Worm (Caenorhabditis elegans) whole organism, mixed stage, embryonic: ENCODE data around the gene Y43F8B.12.

Experiments
- bed-3 ChIP-seq: fragments of 200-800 bp; sonication (Bioruptor generic); optimal IDR thresholded peaks from 3 replicates; lab custom pipeline; 2018; ENCODE audit warnings: mild to moderate bottlenecking, missing genetic modification characterization, moderate library complexity, missing compliant biosample characterization
- blmp-1 ChIP-seq: fragments of 150-350 bp; optimal IDR thresholded peaks from 2 replicates; lab custom pipeline; 2014; ENCODE audit warnings: missing biosample characterization, missing genetic modification characterization
- ceh-39 ChIP-seq: fragments of 150-350 bp; optimal IDR thresholded peaks from 2 replicates; lab custom pipeline; 2014; ENCODE audit warnings: missing biosample characterization, missing genetic modification characterization
- ceh-43 ChIP-seq: fragments of 200-800 bp; sonication (Bioruptor generic); optimal IDR thresholded peaks from 2 replicates; lab custom pipeline; 2018; ENCODE audit warnings: mild to moderate bottlenecking, missing genetic modification characterization, moderate library complexity, missing compliant biosample characterization
- ceh-83 ChIP-seq: fragments of 200-800 bp; sonication (Bioruptor generic); optimal IDR thresholded peaks from 2 replicates; lab custom pipeline; 2018; ENCODE audit warnings: mild to moderate bottlenecking, missing genetic modification characterization, missing compliant biosample characterization
- ces-1 ChIP-seq: fragments of 150-350 bp; optimal IDR thresholded peaks from 2 replicates; lab custom pipeline; 2014; ENCODE audit warnings: missing biosample characterization, missing genetic modification reagents, missing genetic modification characterization
- cnd-1 ChIP-seq: fragments of 200-800 bp; sonication (Bioruptor generic); optimal IDR thresholded peaks from 2 replicates; lab custom pipeline; 2018; ENCODE audit warnings: mild to moderate bottlenecking, missing genetic modification characterization, missing compliant biosample characterization
- drap-1 ChIP-seq: fragments of 200-800 bp; sonication (Bioruptor generic); optimal IDR thresholded peaks from 3 replicates; lab custom pipeline; 2018; ENCODE audit warnings: mild to moderate bottlenecking, missing genetic modification characterization, missing compliant biosample characterization
- elt-1 ChIP-seq: sonication (generic microtip); optimal IDR thresholded peaks from 2 replicates; lab custom pipeline; 2017; ENCODE audit warnings: missing genetic modification characterization, mild to moderate bottlenecking, missing compliant biosample characterization, antibody characterized with exemption, moderate library complexity, borderline replicate concordance; ENCODE audit not compliant: insufficient read depth
- elt-3 ChIP-seq: fragments of 150-350 bp; optimal IDR thresholded peaks from 2 replicates; lab custom pipeline; 2014; ENCODE audit warnings: missing biosample characterization, missing genetic modification characterization
- flh-1 ChIP-seq: fragments of 200-800 bp; sonication (Bioruptor generic); optimal IDR thresholded peaks from 2 replicates; lab custom pipeline; 2018; ENCODE audit warnings: mild to moderate bottlenecking, missing genetic modification characterization, moderate library complexity, missing compliant biosample characterization
- ham-2 ChIP-seq: fragments of 200-800 bp; sonication (Bioruptor generic); optimal IDR thresholded peaks from 2 replicates; lab custom pipeline; 2018; ENCODE audit warnings: mild to moderate bottlenecking, missing genetic modification characterization, missing compliant biosample characterization
- hlh-1 ChIP-seq: fragments of 150-350 bp; optimal IDR thresholded peaks from 2 replicates; lab custom pipeline; 2014; ENCODE audit warnings: missing biosample characterization, missing genetic modification reagents, missing genetic modification characterization
- lin-13 ChIP-seq: fragments of 150-350 bp; optimal IDR thresholded peaks from 2 replicates; lab custom pipeline; 2014; ENCODE audit warnings: missing biosample characterization, missing genetic modification characterization
- lin-32 ChIP-seq: fragments of 200-800 bp; sonication (Bioruptor generic); optimal IDR thresholded peaks from 2 replicates; lab custom pipeline; 2018; ENCODE audit warnings: mild to moderate bottlenecking, missing genetic modification characterization, missing compliant biosample characterization
- lsy-2 ChIP-seq: fragments of 150-350 bp; optimal IDR thresholded peaks from 2 replicates; lab custom pipeline; 2014; ENCODE audit warnings: missing biosample characterization, missing genetic modification characterization
- mab-5 ChIP-seq: fragments of 150-350 bp; optimal IDR thresholded peaks from 2 replicates; lab custom pipeline; 2014; ENCODE audit warnings: missing biosample characterization, missing genetic modification characterization
- mep-1 ChIP-seq: fragments of 150-350 bp; optimal IDR thresholded peaks from 2 replicates; lab custom pipeline; 2017; ENCODE audit warnings: missing biosample characterization, missing genetic modification reagents, missing genetic modification characterization, inconsistent platforms
- mls-2 ChIP-seq: sonication (generic microtip); optimal IDR thresholded peaks from 2 replicates; lab custom pipeline; 2016; ENCODE audit warnings: mild to moderate bottlenecking, missing genetic modification characterization, moderate library complexity, missing compliant biosample characterization
- nhr-2 ChIP-seq: fragments of 150-350 bp; optimal IDR thresholded peaks from 2 replicates; lab custom pipeline; 2014; ENCODE audit warnings: missing biosample characterization, missing genetic modification characterization
- nhr-237 ChIP-seq: fragments of 150-350 bp; optimal IDR thresholded peaks from 2 replicates; lab custom pipeline; 2014; ENCODE audit warnings: missing biosample characterization, missing genetic modification characterization
- nhr-28 ChIP-seq: fragments of 150-350 bp; optimal IDR thresholded peaks from 2 replicates; lab custom pipeline; 2014; ENCODE audit warnings: missing biosample characterization, missing genetic modification characterization
- nhr-76 ChIP-seq: sonication (generic microtip); optimal IDR thresholded peaks from 2 replicates; lab custom pipeline; 2017; ENCODE audit warnings: missing biosample characterization, missing genetic modification characterization
- pha-4 ChIP-seq: fragments of 150-350 bp; optimal IDR thresholded peaks from 2 replicates; lab custom pipeline; 2018; ENCODE audit warnings: missing biosample characterization, missing genetic modification reagents, missing genetic modification characterization
- snpc-4 ChIP-seq: fragments of 150-350 bp; optimal IDR thresholded peaks from 2 replicates; lab custom pipeline; 2014; ENCODE audit warnings: missing biosample characterization, missing genetic modification characterization
- sptf-1 ChIP-seq: sonication (generic microtip); optimal IDR thresholded peaks from 2 replicates; lab custom pipeline; 2017; ENCODE audit warnings: mild to moderate bottlenecking, missing genetic modification characterization, moderate library complexity, missing compliant biosample characterization
- tbx-8 ChIP-seq: fragments of 200-800 bp; sonication (Bioruptor generic); optimal IDR thresholded peaks from 2 replicates; lab custom pipeline; 2018; ENCODE audit warnings: mild to moderate bottlenecking, missing genetic modification characterization, moderate library complexity, missing compliant biosample characterization
- unc-120 ChIP-seq: sonication (generic microtip); optimal IDR thresholded peaks from 2 replicates; lab custom pipeline; 2017; ENCODE audit warnings: missing genetic modification characterization, missing compliant biosample characterization; ENCODE audit not compliant: poor library complexity, severe bottlenecking
- unc-39 ChIP-seq: fragments of 150-350 bp; optimal IDR thresholded peaks from 2 replicates; lab custom pipeline; 2014; ENCODE audit warnings: missing biosample characterization, missing genetic modification characterization
- unc-62 ChIP-seq: fragments of 150-350 bp; optimal IDR thresholded peaks from 2 replicates; lab custom pipeline; 2014; ENCODE audit warnings: missing biosample characterization, missing genetic modification reagents, missing genetic modification characterization
- ztf-11 ChIP-seq: fragments of 150-350 bp; optimal IDR thresholded peaks from 2 replicates; lab custom pipeline; 2014; ENCODE audit warnings: missing biosample characterization, missing genetic modification characterization

The Y43F8B.12 gene

ce11 chrV:19445442-19445841 lies 22.7 kb upstream of the Y43F8B.12 start, which contains the start of gene M04C3.1:
TSS of gene M04C3.1 (minus strand) at chrV:19445605.
- no peak for TF ChIP-seq ztf-11 (tag; lab: Kevin White, UChicago)
- TF ChIP-seq lsy-2 (tag; lab: Kevin White, UChicago), result no peak

ce11 chrV:19448805-19449204 lies 19.4 kb upstream of the Y43F8B.12 start, which contains the start of gene M04C3.2:
TSS of gene M04C3.2 (minus strand) at chrV:19448905.
- TF ChIP-seq sptf-1, result no peak
- no peak for TF ChIP-seq drap-1
- no peak for TF ChIP-seq unc-62 (GFP tag; lab: Kevin White, UChicago)
- no peak for TF ChIP-seq mep-1 (tag; lab: Kevin White, UChicago)
- no peak for TF ChIP-seq elt-3 (tag; lab: Kevin White, UChicago)
- TF ChIP-seq ham-2 (GFP tag; lab: Kevin White, UChicago), result no peak
- no peak for TF ChIP-seq cnd-1 (tag; lab: Kevin White, UChicago)
- no peak for TF ChIP-seq mab-5 (tag; lab: Kevin White, UChicago)
- no peak for TF ChIP-seq tbx-8 (GFP tag; lab: Kevin White, UChicago)
- TF ChIP-seq lsy-2 (tag; lab: Kevin White, UChicago), result no peak
- no peak for TF ChIP-seq mls-2 (tag; lab: Kevin White, UChicago)
- no peak for TF ChIP-seq pha-4 (tag; lab: Kevin White, UChicago)
- TF ChIP-seq nhr-76 (tag; lab: Kevin White, UChicago), result no peak
- TF ChIP-seq flh-1 (GFP tag; lab: Kevin White, UChicago), result no peak
- no peak for TF ChIP-seq ceh-83 (GFP tag; lab: Kevin White, UChicago)
- no peak for TF ChIP-seq snpc-4
- no peak for TF ChIP-seq nhr-28
- no peak for TF ChIP-seq bed-3
- TF ChIP-seq lin-13 (tag; lab: Kevin White, UChicago), result no peak
- TF ChIP-seq ceh-39, result no peak

ce11 chrV:19449544-19449943 lies 18.6 kb upstream of the Y43F8B.12 start, which contains the start of gene M04C3.5:
TSS of gene M04C3.5 (plus strand) at chrV:19449733.
- no peak for TF ChIP-seq ceh-43 (GFP tag; lab: Kevin White, UChicago)
- no peak for TF ChIP-seq nhr-237
- no peak for TF ChIP-seq lin-32
- no peak for TF ChIP-seq sptf-1
- no peak for TF ChIP-seq elt-3 (tag; lab: Kevin White, UChicago)
- TF ChIP-seq cnd-1 (tag; lab: Kevin White, UChicago), result no peak
- no peak for TF ChIP-seq unc-39 (tag; lab: Kevin White, UChicago)
- no peak for TF ChIP-seq lsy-2 (tag; lab: Kevin White, UChicago)
- no peak for TF ChIP-seq tbx-8 (GFP tag; lab: Kevin White, UChicago)
- no peak for TF ChIP-seq flh-1 (GFP tag; lab: Kevin White, UChicago)
- TF ChIP-seq nhr-2 (tag; lab: Kevin White, UChicago), result no peak
- TF ChIP-seq drap-1, result no peak
- TF ChIP-seq unc-62 (GFP tag; lab: Kevin White, UChicago), result no peak
- no peak for TF ChIP-seq ces-1 (GFP tag; lab: Kevin White, UChicago)
- no peak for TF ChIP-seq nhr-76 (tag; lab: Kevin White, UChicago)
- no peak for TF ChIP-seq hlh-1 (tag; lab: Kevin White, UChicago)
- TF ChIP-seq elt-1 (tag; lab: Kevin White, UChicago), result no peak

ce11 chrV:19455650-19456049 lies 12.5 kb upstream of the Y43F8B.12 start, which contains the start of the genes Y43F8B.13 and Y43F8B.14:
TSS of gene Y43F8B.13 (plus strand) at chrV:19455950.
TSS of gene Y43F8B.14 (minus strand) at chrV:19455971.
- no peak for TF ChIP-seq lin-13 (tag; lab: Kevin White, UChicago)
- no peak for TF ChIP-seq nhr-28
- TF ChIP-seq mab-5 (tag; lab: Kevin White, UChicago), result no peak
- no peak for TF ChIP-seq unc-120 (tag; lab: Kevin White, UChicago)
- TF ChIP-seq ces-1 (GFP tag; lab: Kevin White, UChicago), result no peak
- TF ChIP-seq pha-4 (tag; lab: Kevin White, UChicago), result no peak
- TF ChIP-seq unc-39 (tag; lab: Kevin White, UChicago), result no peak
- TF ChIP-seq ceh-43 (GFP tag; lab: Kevin White, UChicago), result no peak
- TF ChIP-seq ceh-39, result no peak
- no peak for TF ChIP-seq elt-1 (tag; lab: Kevin White, UChicago)
- TF ChIP-seq bed-3, result no peak
- no peak for TF ChIP-seq mls-2 (tag; lab: Kevin White, UChicago)
- no peak for TF ChIP-seq sptf-1
- no peak for TF ChIP-seq nhr-76 (tag; lab: Kevin White, UChicago)
- no peak for TF ChIP-seq flh-1 (GFP tag; lab: Kevin White, UChicago)
- TF ChIP-seq blmp-1 (tag; lab: Kevin White, UChicago), result no peak
- TF ChIP-seq elt-3 (tag; lab: Kevin White, UChicago), result no peak
- no peak for TF ChIP-seq cnd-1 (tag; lab: Kevin White, UChicago)
